Worm (Caenorhabditis elegans) whole organism, L3 larva: ENCODE results near the gene C37E2.2.

Experiments
- ceh-16 ChIP-seq: sonication (generic microtip); optimal IDR thresholded peaks from 2 replicates; lab custom pipeline; 2017; ENCODE audit warnings: missing biosample characterization, missing genetic modification characterization
- ceh-28 ChIP-seq: fragments of 150-350 bp; optimal IDR thresholded peaks from 2 replicates; lab custom pipeline; 2014; ENCODE audit warnings: missing biosample characterization, missing genetic modification reagents, missing genetic modification characterization
- ceh-82 ChIP-seq: fragments of 150-350 bp; optimal IDR thresholded peaks from 2 replicates; lab custom pipeline; 2014; ENCODE audit warnings: missing biosample characterization, missing genetic modification characterization
- ceh-9 ChIP-seq: sonication (generic microtip); optimal IDR thresholded peaks from 2 replicates; lab custom pipeline; 2018; ENCODE audit warnings: missing biosample characterization, missing genetic modification characterization
- daf-12 ChIP-seq: fragments of 150-350 bp; optimal IDR thresholded peaks from 2 replicates; lab custom pipeline; 2014; ENCODE audit warnings: missing biosample characterization, missing genetic modification reagents, missing genetic modification characterization
- egl-27 ChIP-seq: sonication (generic microtip); optimal IDR thresholded peaks from 4 replicates; lab custom pipeline; 2017; ENCODE audit warnings: missing biosample characterization, missing genetic modification reagents, missing genetic modification characterization
- egl-5 ChIP-seq: fragments of 150-350 bp; optimal IDR thresholded peaks from 2 replicates; lab custom pipeline; 2017; ENCODE audit warnings: missing biosample characterization, missing genetic modification reagents, missing genetic modification characterization, inconsistent platforms
- elt-2 ChIP-seq: sonication (generic microtip); optimal IDR thresholded peaks from 2 replicates; lab custom pipeline; 2016; ENCODE audit warnings: missing genetic modification reagents, mild to moderate bottlenecking, missing genetic modification characterization, missing compliant biosample characterization
- elt-3 ChIP-seq, 3 experiments: fragments of 150-350 bp in 1 of 3; sonication (generic microtip) in 2 of 3; optimal IDR thresholded peaks; 2 replicates in 2 of 3; 4 replicates in 1 of 3; lab custom pipeline; 2014 to 2017; ENCODE audit warnings: missing biosample characterization in 3 of 3, missing genetic modification characterization in 3 of 3
- fkh-10 ChIP-seq: sonication (generic microtip); optimal IDR thresholded peaks from 2 replicates; lab custom pipeline; 2017; ENCODE audit warnings: missing biosample characterization, missing genetic modification reagents, missing genetic modification characterization
- fkh-2 ChIP-seq: fragments of 150-350 bp; optimal IDR thresholded peaks from 2 replicates; lab custom pipeline; 2014; ENCODE audit warnings: missing biosample characterization, missing genetic modification reagents, missing genetic modification characterization
- hmg-11 ChIP-seq: sonication (generic microtip); optimal IDR thresholded peaks from 2 replicates; lab custom pipeline; 2016; ENCODE audit warnings: missing genetic modification characterization, missing compliant biosample characterization
- jun-1 ChIP-seq: fragments of 150-350 bp; optimal IDR thresholded peaks from 2 replicates; lab custom pipeline; 2014; ENCODE audit warnings: missing biosample characterization, missing genetic modification reagents, missing genetic modification characterization
- lin-15B ChIP-seq: fragments of 150-350 bp; optimal IDR thresholded peaks from 2 replicates; lab custom pipeline; 2014; ENCODE audit warnings: missing biosample characterization, missing genetic modification characterization
- lin-39 ChIP-seq: fragments of 150-350 bp; optimal IDR thresholded peaks from 2 replicates; lab custom pipeline; 2018; ENCODE audit warnings: missing biosample characterization, missing genetic modification reagents, missing genetic modification characterization
- mml-1 ChIP-seq: fragments of 150-350 bp; sonication (generic microtip); optimal IDR thresholded peaks from 3 replicates; lab custom pipeline; 2014; ENCODE audit warnings: missing biosample characterization, missing genetic modification characterization
- nfya-1 ChIP-seq: sonication (generic microtip); optimal IDR thresholded peaks from 2 replicates; lab custom pipeline; 2017; ENCODE audit warnings: missing genetic modification characterization, mild to moderate bottlenecking, missing compliant biosample characterization, antibody characterized with exemption, moderate library complexity; ENCODE audit not compliant: insufficient read depth
- nhr-11 ChIP-seq: fragments of 150-350 bp; optimal IDR thresholded peaks from 2 replicates; lab custom pipeline; 2014; ENCODE audit warnings: missing biosample characterization, missing genetic modification characterization
- nhr-12 ChIP-seq: fragments of 150-350 bp; optimal IDR thresholded peaks from 2 replicates; lab custom pipeline; 2014; ENCODE audit warnings: missing biosample characterization, missing genetic modification characterization
- nhr-23 ChIP-seq: fragments of 150-350 bp; optimal IDR thresholded peaks from 2 replicates; lab custom pipeline; 2014; ENCODE audit warnings: missing biosample characterization, missing genetic modification reagents, missing genetic modification characterization
- nhr-25 ChIP-seq: sonication (generic microtip); optimal IDR thresholded peaks from 2 replicates; lab custom pipeline; 2017; ENCODE audit warnings: missing biosample characterization, missing genetic modification characterization
- nhr-28 ChIP-seq: fragments of 150-350 bp; optimal IDR thresholded peaks from 2 replicates; lab custom pipeline; 2014; ENCODE audit warnings: missing biosample characterization, missing genetic modification characterization
- nhr-43 ChIP-seq: sonication (generic microtip); optimal IDR thresholded peaks from 2 replicates; lab custom pipeline; 2016; ENCODE audit warnings: mild to moderate bottlenecking, missing genetic modification characterization, missing compliant biosample characterization; ENCODE audit not compliant: poor library complexity, severe bottlenecking
- nhr-76 ChIP-seq: fragments of 150-350 bp; sonication (generic microtip); optimal IDR thresholded peaks from 5 replicates; lab custom pipeline; 2014; ENCODE audit warnings: missing biosample characterization, missing genetic modification characterization
- nhr-77 ChIP-seq: fragments of 150-350 bp; optimal IDR thresholded peaks from 2 replicates; lab custom pipeline; 2014; ENCODE audit warnings: missing biosample characterization, missing genetic modification characterization
- pha-4 ChIP-seq: fragments of 150-350 bp; optimal IDR thresholded peaks from 2 replicates; lab custom pipeline; 2014; ENCODE audit warnings: missing biosample characterization, missing genetic modification reagents, missing genetic modification characterization
- pqm-1 ChIP-seq: fragments of 150-350 bp; optimal IDR thresholded peaks from 2 replicates; lab custom pipeline; 2017; ENCODE audit warnings: missing biosample characterization, missing genetic modification characterization, inconsistent platforms
- sea-2 ChIP-seq: fragments of 150-350 bp; sonication (generic microtip); optimal IDR thresholded peaks from 4 replicates; lab custom pipeline; 2014; ENCODE audit warnings: missing biosample characterization, missing genetic modification reagents, missing genetic modification characterization
- skn-1 ChIP-seq: fragments of 150-350 bp; optimal IDR thresholded peaks from 2 replicates; lab custom pipeline; 2014; ENCODE audit warnings: missing biosample characterization, missing genetic modification characterization
- snpc-4 ChIP-seq: fragments of 150-350 bp; optimal IDR thresholded peaks from 2 replicates; lab custom pipeline; 2014; ENCODE audit warnings: missing biosample characterization, missing genetic modification characterization
- unc-62 ChIP-seq: fragments of 150-350 bp; sonication (generic microtip); optimal IDR thresholded peaks from 4 replicates; lab custom pipeline; 2014; ENCODE audit warnings: missing biosample characterization, missing genetic modification reagents, missing genetic modification characterization
- zag-1 ChIP-seq: fragments of 150-350 bp; optimal IDR thresholded peaks from 2 replicates; lab custom pipeline; 2014; ENCODE audit warnings: missing biosample characterization, missing genetic modification characterization
- ztf-11 ChIP-seq: fragments of 150-350 bp; optimal IDR thresholded peaks from 2 replicates; lab custom pipeline; 2014; ENCODE audit warnings: missing biosample characterization, missing genetic modification characterization
- ztf-4 ChIP-seq: fragments of 150-350 bp; optimal IDR thresholded peaks from 2 replicates; lab custom pipeline; 2014; ENCODE audit warnings: missing biosample characterization, missing genetic modification characterization

Gene C37E2.2

ce11 chrX:14186466-14186865 lies 10.6 kb downstream of the C37E2.2 start, which contains the start of gene ceh-36:
Gene ceh-36 (minus strand): TSS chrX:14186566.
- TF ChIP-seq egl-5 (tag; lab: Kevin White, UChicago) = no peak
- no peak for TF ChIP-seq sea-2 (GFP tag; lab: Kevin White, UChicago)
- no peak for TF ChIP-seq snpc-4
- TF ChIP-seq nfya-1 (tag; lab: Kevin White, UChicago) = no peak
- TF ChIP-seq elt-3 (tag; optimal IDR thresholded peaks at IDR 0.05; lab: Kevin White, UChicago) = no peak
- TF ChIP-seq nhr-28 (tag; lab: Kevin White, UChicago) = no peak
- TF ChIP-seq, all 47 proteins: peak for 0

- TF ChIP-seq nhr-12 (tag; lab: Kevin White, UChicago) (no peak), elt-2 (tag; lab: Kevin White, UChicago) (peak; percentile 84), skn-1 (tag; lab: Kevin White, UChicago) (no peak), ceh-28 (tag; lab: Kevin White, UChicago) (peak; percentile 58), nhr-25 (tag; lab: Kevin White, UChicago) (no peak), snpc-4 (no peak), nfya-1 (tag; lab: Kevin White, UChicago) (peak; percentile 64), lin-39 (tag; lab: Kevin White, UChicago) (no peak), pqm-1 (peak; percentile 69)
These were observed 18.4 kb downstream of the C37E2.2 start for ce11 chrX:14194251-14194650.

DNA sequence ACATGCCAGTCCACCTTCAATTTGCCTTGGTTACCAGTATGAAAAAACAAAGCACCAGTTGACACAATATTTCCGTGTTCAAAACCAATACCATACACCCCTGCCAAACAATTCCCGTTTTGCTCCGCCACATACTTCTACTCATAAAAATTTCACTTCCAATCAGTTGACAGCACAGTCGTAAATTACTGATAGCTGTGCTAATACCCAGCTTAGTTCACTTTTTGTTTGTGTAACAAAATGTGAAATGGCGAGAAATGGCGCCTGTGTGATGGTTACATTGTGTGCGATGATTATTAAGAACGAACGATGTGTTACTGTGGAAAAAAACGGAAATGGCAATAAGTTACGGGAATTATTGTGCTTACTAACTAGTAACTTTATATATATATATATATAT lies 30.5 kb downstream of the C37E2.2 start:
- TF ChIP-seq ztf-4 = no peak
- TF ChIP-seq elt-2 (tag; lab: Kevin White, UChicago) = peak; percentile 72
- peak; percentile 29 for TF ChIP-seq pha-4 (tag; lab: Kevin White, UChicago)
- peak; percentile 40 for TF ChIP-seq pqm-1

- TF ChIP-seq fkh-10 (GFP tag; lab: Kevin White, UChicago) = no peak
- no peak for TF ChIP-seq sea-2 (GFP tag; lab: Kevin White, UChicago)
- TF ChIP-seq elt-2 (tag; lab: Kevin White, UChicago) = peak; percentile 79
- TF ChIP-seq mml-1 (tag; lab: Kevin White, UChicago) = no peak
- no peak for TF ChIP-seq nhr-43 (tag; lab: Kevin White, UChicago)
- TF ChIP-seq pqm-1 = peak; percentile 63
- TF ChIP-seq lin-39 (tag; lab: Kevin White, UChicago) = no peak
- TF ChIP-seq, all 47 proteins: peak for 2
These were observed 32.1 kb downstream of the C37E2.2 start, which contains the start of gene ceh-37 for ce11 chrX:14207942-14208341. Gene ceh-37 (minus strand): TSS chrX:14208000.

ce11 chrX:14211170-14211569 lies 35.3 kb downstream of the C37E2.2 start:
- TF ChIP-seq elt-2 (tag; lab: Kevin White, UChicago) = peak; percentile 18

DNA sequence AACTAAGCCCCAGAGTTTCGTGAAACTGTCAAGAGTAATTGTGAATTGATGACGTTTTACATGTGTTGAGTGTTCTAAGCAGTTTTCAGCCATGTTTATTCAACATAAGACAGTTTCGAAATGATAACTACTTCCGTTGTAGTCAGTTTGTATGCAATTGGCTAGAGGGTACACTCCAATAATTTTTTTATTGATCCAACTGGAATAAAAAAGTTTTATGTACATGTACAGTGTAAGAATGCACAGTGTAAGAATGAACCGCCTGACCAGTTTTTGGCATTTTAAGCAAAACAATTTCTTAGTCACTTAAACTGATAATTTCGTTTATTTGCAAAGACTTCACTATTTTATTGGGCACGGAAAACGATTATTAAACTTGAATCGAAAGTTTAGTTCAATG lies 37.5 kb downstream of the C37E2.2 start:
- no peak for TF ChIP-seq lin-15B
- TF ChIP-seq pha-4 (tag; lab: Kevin White, UChicago) = no peak
- TF ChIP-seq pqm-1 = no peak
- TF ChIP-seq ceh-82 (tag; lab: Kevin White, UChicago) = no peak
- peak; percentile 47 for TF ChIP-seq elt-2 (tag; lab: Kevin White, UChicago)
- TF ChIP-seq skn-1 (tag; lab: Kevin White, UChicago) = no peak

- peak; percentile 99 for TF ChIP-seq elt-2 (tag; lab: Kevin White, UChicago)
- TF ChIP-seq hmg-11 = no peak
- no peak for TF ChIP-seq nhr-25 (tag; lab: Kevin White, UChicago)
- peak; percentile 64 for TF ChIP-seq pha-4 (tag; lab: Kevin White, UChicago)
- no peak for TF ChIP-seq egl-5 (tag; lab: Kevin White, UChicago)
- TF ChIP-seq ztf-4 = no peak
- TF ChIP-seq jun-1 (tag; lab: Kevin White, UChicago) = peak; percentile 72
- peak; percentile 99 for TF ChIP-seq pqm-1
- TF ChIP-seq daf-12 (tag; lab: Kevin White, UChicago) = no peak
These were observed 38.7 kb downstream of the C37E2.2 start, which contains the start of gene K06G5.1 for ce11 chrX:14214520-14215023. Gene K06G5.1 (plus strand): TSS chrX:14214973.

ce11 chrX:14223156-14223555 lies 47.3 kb downstream of the C37E2.2 start, which contains the start of gene K06G5.3:
Gene K06G5.3 (minus strand): TSS chrX:14223256.
- TF ChIP-seq zag-1 (tag; lab: Kevin White, UChicago) (no peak), nhr-77 (no peak), egl-27 (tag; lab: Kevin White, UChicago) (no peak), nhr-11 (tag; lab: Kevin White, UChicago) (no peak), ztf-4 (no peak), sea-2 (GFP tag; lab: Kevin White, UChicago) (no peak), daf-12 (tag; lab: Kevin White, UChicago) (no peak), nhr-12 (tag; lab: Kevin White, UChicago) (no peak), ceh-9 (tag; lab: Kevin White, UChicago) (no peak), unc-62 (GFP tag; lab: Kevin White, UChicago) (no peak), fkh-2 (tag; lab: Kevin White, UChicago) (no peak), ceh-16 (no peak), ztf-11 (tag; lab: Kevin White, UChicago) (no peak), elt-3 (tag; optimal IDR thresholded peaks at IDR 0.05; lab: Kevin White, UChicago) (no peak), mml-1 (tag; lab: Kevin White, UChicago) (no peak), nhr-76 (tag; lab: Kevin White, UChicago) (no peak), ceh-82 (tag; lab: Kevin White, UChicago) (no peak), nhr-23 (tag; lab: Kevin White, UChicago) (no peak)
